Fruit fly (Drosophila melanogaster): Measurements from ENCODE around the gene CG42249.

CG42249 gene

dm6 chrX:11137566-11138186 is 41.6 kb downstream of the CG42249 start, which contains the start of gene CDK2AP1 (continued):
- TF ChIP-seq bbx (GFP tag; IDR thresholded peaks at IDR 0.05; ENCODE audit: partially characterized antibody) (peak; percentile 83), CG17612 (GFP tag; IDR thresholded peaks at IDR 0.05) (no peak), CG2129 (GFP tag; IDR thresholded peaks at IDR 0.05; ENCODE audit: partially characterized antibody) (peak; percentile 27; the same call in 1 of the 2 replicates), pum (GFP tag; optimal IDR thresholded peaks at IDR 0.05) (peak; percentile 22), Hr78 (GFP tag; optimal IDR thresholded peaks at IDR 0.05) (no peak), CG9215 (GFP tag; IDR thresholded peaks at IDR 0.05) (no peak), HLH4C (GFP tag; IDR thresholded peaks at IDR 0.05; ENCODE audit: partially characterized antibody) (peak; percentile 87), amos (GFP tag; IDR thresholded peaks at IDR 0.05; ENCODE audit: partially characterized antibody) (peak; percentile 80)

dm6 chrX:11140163-11140562 is 44.1 kb downstream of the CG42249 start, which contains the start of gene ssp7:
TSS of gene ssp7 (minus strand) at chrX:11140263.
- TF ChIP-seq rib (GFP tag; IDR thresholded peaks at IDR 0.05) = no peak
- peak; percentile 20 for TF ChIP-seq CG34376 (GFP tag; optimal IDR thresholded peaks at IDR 0.05)

DNA sequence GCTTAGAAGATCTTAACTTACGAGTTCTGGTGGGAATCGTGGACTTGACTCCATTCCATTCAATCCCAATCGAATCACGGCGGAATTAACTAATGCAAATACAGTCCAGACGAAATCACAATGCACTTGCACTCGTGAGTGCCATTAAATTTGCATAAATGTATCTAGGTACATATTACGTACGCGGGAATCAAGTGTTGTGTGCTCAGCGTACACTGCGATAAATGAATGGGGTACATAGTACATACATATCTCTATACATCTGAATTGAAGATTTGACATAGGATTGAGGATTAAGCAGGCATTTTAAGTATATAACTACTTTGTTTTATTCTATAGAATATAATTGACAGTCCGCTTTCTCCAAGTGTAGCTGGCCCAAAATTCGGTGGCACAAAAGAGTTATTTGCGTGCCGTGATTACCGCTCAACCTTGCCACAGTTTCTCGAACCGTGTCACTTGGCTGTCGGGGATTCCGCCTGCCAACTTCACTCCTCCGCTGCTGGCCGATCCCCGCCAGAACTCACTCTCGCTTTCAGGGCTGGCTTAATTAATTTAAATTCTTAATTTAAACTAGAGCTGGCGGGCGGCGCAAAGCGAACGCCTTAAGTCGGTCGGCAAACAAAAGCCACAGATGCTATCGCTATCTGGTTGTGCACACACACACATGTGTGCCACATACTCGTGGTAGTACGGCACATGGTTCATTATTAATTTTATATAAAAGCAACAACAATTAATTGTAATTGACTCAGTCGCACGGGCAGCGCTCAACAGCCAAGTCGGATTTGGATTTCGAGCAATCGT is 45.9 kb downstream of the CG42249 start, which contains the start of the genes CG15199 and CG15202:
TSS of gene CG15199 (minus strand) at position 51 of the 807 bp plus-strand sequence.
TSS of gene CG15202 (plus strand) at position 757 of the 807 bp plus-strand sequence.
- TF ChIP-seq dpn (GFP tag; optimal IDR thresholded peaks at IDR 0.05) = peak in 1 of 2 experiments; percentile 8
- TF ChIP-seq dmrt99B (tag; optimal IDR thresholded peaks at IDR 0.05) = peak; percentile 50
- no peak for TF ChIP-seq Usf (GFP tag; optimal IDR thresholded peaks at IDR 0.05)
- no peak for TF ChIP-seq dysf (GFP tag; IDR thresholded peaks at IDR 0.05)
- no peak for TF ChIP-seq CG10979 (tag; optimal IDR thresholded peaks at IDR 0.05)
- TF ChIP-seq CG1233 (GFP tag; optimal IDR thresholded peaks at IDR 0.05) = no peak
- TF ChIP-seq NK7.1 (GFP tag; optimal IDR thresholded peaks at IDR 0.05) = no peak
- TF ChIP-seq CG8089 (GFP tag; optimal IDR thresholded peaks at IDR 0.05) = no peak
- no peak for TF ChIP-seq YL-1 (GFP tag; optimal IDR thresholded peaks at IDR 0.05)
- TF ChIP-seq CG34224 (GFP tag; IDR thresholded peaks at IDR 0.05; ENCODE audit: partially characterized antibody) = no peak
- peak; percentile 46 for TF ChIP-seq CG7839 (tag; optimal IDR thresholded peaks at IDR 0.05)
- no peak for TF ChIP-seq dan (GFP tag; IDR thresholded peaks at IDR 0.05)
- no peak for TF ChIP-seq CG15601 (tag; optimal IDR thresholded peaks at IDR 0.05)
- TF ChIP-seq Bdp1 (GFP tag; optimal IDR thresholded peaks at IDR 0.05) = no peak
- TF ChIP-seq CG6683 (GFP tag; optimal IDR thresholded peaks at IDR 0.05) = no peak
- no peak for TF ChIP-seq CG6689 (GFP tag; IDR thresholded peaks at IDR 0.05)
- TF ChIP-seq oc (tag; optimal IDR thresholded peaks at IDR 0.05) = no peak

- TF ChIP-seq sob (GFP tag; IDR thresholded peaks at IDR 0.05) (no peak), HLH3B (GFP tag; IDR thresholded peaks at IDR 0.05) (no peak), z (GFP tag; IDR thresholded peaks at IDR 0.05) (0 out of 3 replicates have a peak, but pooled peaks have one; percentile 25)
Measured at dm6 chrX:11143820-11144219, 47.7 kb downstream of the CG42249 start, which contains the start of gene CG15201. TSS of gene CG15201 (plus strand) at chrX:11144120.

DNA sequence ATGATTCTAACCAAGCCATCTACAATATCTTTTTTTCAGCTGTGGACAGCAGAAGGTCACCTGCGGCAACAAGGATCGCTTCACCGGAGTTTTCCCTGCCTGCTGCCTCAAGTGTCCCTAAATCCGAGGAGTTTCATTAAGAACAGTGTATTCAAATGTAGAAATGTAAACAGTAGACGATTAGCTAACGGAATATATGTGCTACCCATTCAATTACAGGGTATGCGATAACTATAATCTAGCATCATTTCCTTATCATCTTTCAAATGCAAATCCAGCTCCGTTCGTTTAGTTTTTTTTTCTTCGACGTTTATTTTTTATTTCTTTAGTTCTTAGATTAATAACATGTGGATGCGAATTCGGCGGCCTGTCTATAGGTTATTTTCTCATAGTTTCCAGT is 48.5 kb downstream of the CG42249 start:
- peak; percentile 50; the same call in 1 of the 3 replicates for TF ChIP-seq CG14860 (GFP tag; IDR thresholded peaks at IDR 0.05; ENCODE audit: partially characterized antibody)
- TF ChIP-seq CG7963 (GFP tag; IDR thresholded peaks at IDR 0.05; ENCODE audit: partially characterized antibody) = 0 out of 3 replicates have a peak, but pooled peaks have one; percentile 33
- TF ChIP-seq bowl (GFP tag; IDR thresholded peaks at IDR 0.05) = no peak
- TF ChIP-seq CG2199 (GFP tag; IDR thresholded peaks at IDR 0.05) = 0 out of 3 replicates have a peak, but pooled peaks have one; percentile 63
- TF ChIP-seq vnd (GFP tag; IDR thresholded peaks at IDR 0.05; ENCODE audit: partially characterized antibody) = 0 out of 3 replicates have a peak, but pooled peaks have one; percentile 16
- TF ChIP-seq ranshi (GFP tag; IDR thresholded peaks at IDR 0.05) = no peak
- TF ChIP-seq D19B (GFP tag; optimal IDR thresholded peaks at IDR 0.05) = peak; percentile 43
- peak; percentile 56 for TF ChIP-seq CG16813 (GFP tag; IDR thresholded peaks at IDR 0.05; ENCODE audit: partially characterized antibody)
- TF ChIP-seq wor (GFP tag; IDR thresholded peaks at IDR 0.05) = no peak

Data from whole organism, embryonic.